Fruit fly (Drosophila melanogaster) whole organism, prepupa: Measurements from ENCODE around the gene CG43703.

ENCODE experiments used
- Blimp-1 ChIP-seq: fragments of 200-800 bp; sonication (Bioruptor generic); optimal IDR thresholded peaks from 3 replicates; lab custom pipeline; 2017; ENCODE audit warnings: missing biosample characterization, missing genetic modification characterization, mild to moderate bottlenecking, moderate library complexity, missing genetic modification reagents
- CG11902 ChIP-seq: fragments of 200-800 bp; sonication (Bioruptor generic); optimal IDR thresholded peaks from 3 replicates; lab custom pipeline; 2016; ENCODE audit warnings: missing biosample characterization, missing genetic modification characterization
- CG15336 ChIP-seq: fragments of 200-800 bp; sonication (Bioruptor generic); IDR thresholded peaks from 2 replicates; pipeline ENCODE4 v1.3.6; 2022; ENCODE audit warnings: missing biosample characterization, missing genetic modification characterization
- CG1621 ChIP-seq: fragments of 200-800 bp; sonication (Bioruptor generic); optimal IDR thresholded peaks from 3 replicates; lab custom pipeline; 2018; ENCODE audit warnings: missing biosample characterization, mild to moderate bottlenecking, missing genetic modification characterization
- CG3032 ChIP-seq: fragments of 200-800 bp; optimal IDR thresholded peaks from 2 replicates; lab custom pipeline; 2019; ENCODE audit warnings: missing biosample characterization, mild to moderate bottlenecking, missing genetic modification characterization, moderate library complexity
- CG31627 ChIP-seq: fragments of 200-800 bp; sonication (Bioruptor generic); optimal IDR thresholded peaks from 3 replicates; lab custom pipeline; 2016; ENCODE audit warnings: missing biosample characterization, missing genetic modification characterization
- CG32006 ChIP-seq: fragments of 200-800 bp; sonication (Bioruptor generic); optimal IDR thresholded peaks from 3 replicates; lab custom pipeline; 2017; ENCODE audit warnings: missing biosample characterization, mild to moderate bottlenecking, missing genetic modification characterization
- CG3919 ChIP-seq: fragments of 200-800 bp; sonication (Bioruptor generic); optimal IDR thresholded peaks from 3 replicates; lab custom pipeline; 2016; ENCODE audit warnings: missing biosample characterization, missing genetic modification characterization
- CG4318 ChIP-seq: fragments of 200-800 bp; sonication (Bioruptor generic); optimal IDR thresholded peaks from 3 replicates; lab custom pipeline; 2017; ENCODE audit warnings: missing biosample characterization, mild to moderate bottlenecking, missing genetic modification characterization
- CG6163 ChIP-seq: fragments of 200-800 bp; sonication (Bioruptor generic); IDR thresholded peaks from 3 replicates; pipeline ENCODE4 v1.3.6; 2022; ENCODE audit warnings: missing biosample characterization, missing genetic modification characterization
- CG6276 ChIP-seq: fragments of 200-800 bp; sonication (Bioruptor generic); optimal IDR thresholded peaks from 2 replicates; lab custom pipeline; 2017; ENCODE audit warnings: missing biosample characterization, mild to moderate bottlenecking, missing genetic modification characterization
- CG7368 ChIP-seq: fragments of 200-800 bp; sonication (Bioruptor generic); optimal IDR thresholded peaks from 3 replicates; lab custom pipeline; 2016; ENCODE audit warnings: missing biosample characterization, missing genetic modification characterization
- Eip78C ChIP-seq: fragments of 200-800 bp; sonication (Bioruptor generic); peaks from one replicate; lab custom pipeline; 2016; ENCODE audit warnings: missing biosample characterization, missing genetic modification characterization
- Eip93F ChIP-seq: fragments of 200-800 bp; sonication (Bioruptor generic); optimal IDR thresholded peaks from 2 replicates; lab custom pipeline; 2016; ENCODE audit warnings: missing biosample characterization, mild to moderate bottlenecking, missing genetic modification characterization
- Ets21C ChIP-seq: fragments of 200-800 bp; sonication (Bioruptor generic); optimal IDR thresholded peaks from 3 replicates; lab custom pipeline; 2016; ENCODE audit warnings: missing biosample characterization, missing genetic modification characterization
- Ets96B ChIP-seq: fragments of 200-800 bp; optimal IDR thresholded peaks from 2 replicates; lab custom pipeline; 2019; ENCODE audit warnings: missing biosample characterization, mild to moderate bottlenecking, missing genetic modification characterization, moderate library complexity
- Gug ChIP-seq: fragments of 200-800 bp; sonication (Bioruptor generic); IDR thresholded peaks from 2 replicates; pipeline ENCODE4 v1.3.6; 2022; ENCODE audit warnings: missing biosample characterization, missing genetic modification characterization
- Hr39 ChIP-seq: fragments of 200-800 bp; sonication (Bioruptor generic); optimal IDR thresholded peaks from 2 replicates; lab custom pipeline; 2016; ENCODE audit warnings: missing biosample characterization, missing genetic modification characterization
- Hr4 ChIP-seq: fragments of 200-800 bp; sonication (Bioruptor generic); optimal IDR thresholded peaks from 3 replicates; lab custom pipeline; 2016; ENCODE audit warnings: missing biosample characterization, missing genetic modification characterization
- Lpt ChIP-seq: fragments of 200-800 bp; sonication (Bioruptor generic); optimal IDR thresholded peaks from 3 replicates; lab custom pipeline; 2016; ENCODE audit warnings: missing biosample characterization, missing genetic modification characterization
- Met ChIP-seq: fragments of 200-800 bp; sonication (Bioruptor generic); optimal IDR thresholded peaks from 3 replicates; lab custom pipeline; 2016; ENCODE audit warnings: missing biosample characterization, missing genetic modification characterization
- OdsH ChIP-seq: fragments of 200-800 bp; sonication (Bioruptor generic); optimal IDR thresholded peaks from 3 replicates; lab custom pipeline; 2016; ENCODE audit warnings: missing biosample characterization, missing genetic modification characterization
- Smox ChIP-seq: fragments of 200-800 bp; sonication (Bioruptor generic); optimal IDR thresholded peaks from 3 replicates; lab custom pipeline; 2016; ENCODE audit warnings: missing biosample characterization, missing genetic modification characterization
- Sox14 ChIP-seq: fragments of 200-800 bp; sonication (Bioruptor generic); optimal IDR thresholded peaks from 3 replicates; lab custom pipeline; 2016; ENCODE audit warnings: missing biosample characterization, missing genetic modification characterization
- achi ChIP-seq: fragments of 200-800 bp; sonication (Bioruptor generic); optimal IDR thresholded peaks from 3 replicates; lab custom pipeline; 2016; ENCODE audit warnings: missing biosample characterization, missing genetic modification characterization
- acj6 ChIP-seq: fragments of 200-800 bp; sonication (Bioruptor generic); optimal IDR thresholded peaks from 3 replicates; lab custom pipeline; 2016; ENCODE audit warnings: missing biosample characterization, missing genetic modification characterization
- cyc ChIP-seq: fragments of 200-800 bp; sonication (Bioruptor generic); optimal IDR thresholded peaks from 3 replicates; lab custom pipeline; 2016; ENCODE audit warnings: missing biosample characterization, missing genetic modification characterization
- dsx ChIP-seq: fragments of 200-800 bp; optimal IDR thresholded peaks from 3 replicates; lab custom pipeline; 2019; ENCODE audit warnings: missing biosample characterization, mild to moderate bottlenecking, missing genetic modification characterization, moderate library complexity; ENCODE audit not compliant: poor library complexity, severe bottlenecking
- fd59A ChIP-seq: fragments of 200-800 bp; sonication (Bioruptor generic); optimal IDR thresholded peaks from 2 replicates; lab custom pipeline; 2017; ENCODE audit warnings: missing biosample characterization, mild to moderate bottlenecking, missing genetic modification characterization, missing genetic modification reagents
- fkh ChIP-seq: fragments of 200-800 bp; sonication (Bioruptor generic); optimal IDR thresholded peaks from 3 replicates; lab custom pipeline; 2017; ENCODE audit warnings: missing biosample characterization, mild to moderate bottlenecking, missing genetic modification characterization, moderate library complexity
- lz ChIP-seq: fragments of 200-800 bp; sonication (Bioruptor generic); optimal IDR thresholded peaks from 3 replicates; lab custom pipeline; 2016; ENCODE audit warnings: missing biosample characterization, missing genetic modification characterization
- net ChIP-seq: fragments of 200-800 bp; sonication (Bioruptor generic); optimal IDR thresholded peaks from 3 replicates; lab custom pipeline; 2016; ENCODE audit warnings: missing biosample characterization, missing genetic modification characterization
- pdm3 ChIP-seq: fragments of 200-800 bp; sonication (Bioruptor generic); optimal IDR thresholded peaks from 3 replicates; lab custom pipeline; 2016; ENCODE audit warnings: missing biosample characterization, missing genetic modification characterization
- salr ChIP-seq, 2 experiments: fragments of 200-800 bp; sonication (Bioruptor generic); optimal IDR thresholded peaks; 3 replicates each; lab custom pipeline; 2016 to 2018; ENCODE audit warnings: missing biosample characterization in 2 of 2, missing genetic modification characterization in 2 of 2, mild to moderate bottlenecking in 1 of 2
- svp ChIP-seq: fragments of 200-800 bp; sonication (Bioruptor generic); peaks from one replicate; lab custom pipeline; 2016; ENCODE audit warnings: missing biosample characterization, missing genetic modification characterization
- vri ChIP-seq: fragments of 200-800 bp; sonication (Bioruptor generic); optimal IDR thresholded peaks from 3 replicates; lab custom pipeline; 2016; ENCODE audit warnings: missing biosample characterization, mild to moderate bottlenecking, missing genetic modification characterization

The CG43703 gene

DNA sequence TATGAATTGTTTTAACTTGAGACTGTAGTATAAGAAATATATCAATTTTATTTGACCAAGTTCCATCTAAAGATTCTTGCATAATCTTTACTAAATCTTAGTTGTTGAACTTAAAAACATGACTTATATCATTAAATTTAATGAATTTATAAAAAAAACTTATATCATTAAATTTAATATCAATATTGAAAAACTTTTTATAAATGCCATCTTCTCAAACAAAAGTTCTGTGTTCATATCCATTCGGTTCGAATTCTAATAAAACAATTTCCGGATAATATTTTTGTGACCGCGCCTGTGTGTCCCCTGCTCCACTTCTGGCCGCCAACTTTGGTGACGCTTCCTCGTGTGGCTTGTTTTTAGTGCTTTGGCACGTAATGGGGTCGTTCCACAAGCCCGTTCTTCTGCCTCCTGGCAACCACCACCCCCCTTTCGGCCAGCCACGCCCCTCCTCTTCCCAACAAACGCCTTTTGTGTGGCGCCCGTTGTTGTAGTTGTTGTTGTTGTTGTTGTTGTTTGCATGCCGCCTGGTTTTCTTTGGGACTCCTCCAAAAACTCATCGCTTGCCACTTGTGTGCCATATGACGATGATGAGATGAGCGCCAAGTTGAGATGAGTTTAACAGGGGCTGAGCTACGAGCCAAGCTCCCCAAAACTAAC, 28.2 kb upstream of the CG43703 start (continued):
- TF ChIP-seq CG6163 (no peak), CG3032 (tag; lab: Kevin White, UChicago) (peak; percentile 4), lz (GFP tag; lab: Kevin White, UChicago) (no peak), Blimp-1 (GFP tag; lab: Kevin White, UChicago) (no peak), Hr39 (GFP tag; lab: Kevin White, UChicago) (no peak), Sox14 (GFP tag; lab: Kevin White, UChicago) (no peak), Ets96B (tag; lab: Kevin White, UChicago) (peak; percentile 27), Smox (GFP tag; lab: Kevin White, UChicago) (no peak), CG6276 (peak; percentile 36), CG7368 (no peak), pdm3 (GFP tag; lab: Kevin White, UChicago) (no peak), Ets21C (GFP tag; lab: Kevin White, UChicago) (no peak)

DNA sequence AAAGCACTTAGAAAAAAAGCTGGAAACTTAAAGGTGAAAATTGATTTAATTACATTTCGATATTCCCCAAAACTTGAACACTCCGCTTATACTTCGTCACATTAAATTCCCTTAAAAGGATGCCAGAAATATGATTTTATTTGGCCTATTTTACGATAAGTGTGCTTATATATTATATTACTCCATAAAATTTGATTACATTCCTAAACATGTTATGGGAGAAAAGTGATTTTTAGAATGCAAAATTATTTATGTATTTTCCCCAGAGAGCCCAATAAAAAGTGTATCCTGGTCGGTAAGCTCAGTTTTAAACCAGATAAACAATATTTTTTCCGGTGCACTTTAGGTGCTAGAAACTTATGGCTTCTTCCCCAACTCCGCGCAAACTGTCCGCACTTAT, 27.6 kb upstream of the CG43703 start:
- TF ChIP-seq OdsH (GFP tag; lab: Kevin White, UChicago) (peak; percentile 34), acj6 (GFP tag; lab: Kevin White, UChicago) (no peak), CG31627 (GFP tag; lab: Kevin White, UChicago) (no peak), CG32006 (GFP tag; lab: Kevin White, UChicago) (peak; percentile 60), salr (GFP tag; optimal IDR thresholded peaks at IDR 0.05; lab: Kevin White, UChicago) (peak in 1 of 2 experiments; percentile 1), dsx (GFP tag; lab: Kevin White, UChicago) (no peak), Smox (GFP tag; lab: Kevin White, UChicago) (no peak), CG11902 (GFP tag; lab: Kevin White, UChicago) (no peak), CG15336 (GFP tag; lab: Robert Waterston, UW) (no peak), lz (GFP tag; lab: Kevin White, UChicago) (no peak), Blimp-1 (GFP tag; lab: Kevin White, UChicago) (no peak), Met (GFP tag; lab: Kevin White, UChicago) (no peak), net (GFP tag; lab: Kevin White, UChicago) (no peak), Hr39 (GFP tag; lab: Kevin White, UChicago) (no peak), Hr4 (GFP tag; lab: Kevin White, UChicago) (peak; percentile 58), fd59A (GFP tag; lab: Kevin White, UChicago) (no peak), vri (GFP tag; lab: Kevin White, UChicago) (no peak), Ets21C (GFP tag; lab: Kevin White, UChicago) (no peak), Lpt (no peak), Eip78C (GFP tag; lab: Kevin White, UChicago) (peak; percentile 88), cyc (GFP tag; lab: Kevin White, UChicago) (no peak), CG1621 (tag; lab: Kevin White, UChicago) (no peak), CG4318 (GFP tag; lab: Kevin White, UChicago) (peak; percentile 16), Gug (no peak), achi (GFP tag; lab: Kevin White, UChicago) (peak; percentile 31), Eip93F (no peak), svp (GFP tag; lab: Kevin White, UChicago) (peak; percentile 57), fkh (GFP tag; lab: Kevin White, UChicago) (no peak), CG3919 (GFP tag; lab: Kevin White, UChicago) (no peak), Ets96B (tag; lab: Kevin White, UChicago) (peak; percentile 14), CG6276 (peak; percentile 2)

DNA sequence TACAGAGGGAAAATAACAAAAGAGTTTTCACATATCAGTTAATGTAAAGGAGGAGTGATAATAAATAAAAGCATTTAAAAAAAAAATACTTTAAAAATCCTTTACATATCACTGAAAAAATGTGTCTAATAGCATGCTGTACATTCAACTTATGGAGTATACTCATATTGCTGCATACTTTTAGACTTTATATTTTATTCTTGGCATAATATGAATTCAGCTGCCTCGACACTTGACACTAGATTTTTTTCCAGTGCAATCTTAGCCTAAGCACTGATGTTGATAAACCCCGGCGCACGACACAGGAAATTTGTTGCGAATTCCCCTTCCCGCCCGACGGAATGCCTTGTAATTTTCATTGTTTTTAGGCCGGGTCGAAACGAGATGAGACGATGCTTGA, 24.9 kb upstream of the CG43703 start:
- no peak for TF ChIP-seq Hr39 (GFP tag; lab: Kevin White, UChicago)
- no peak for TF ChIP-seq achi (GFP tag; lab: Kevin White, UChicago)
- peak; percentile 14 for TF ChIP-seq Eip78C (GFP tag; lab: Kevin White, UChicago)
